Fruit fly (Drosophila melanogaster): Measurements from ENCODE around the gene lcs.

The lcs gene

dm6 chrX:21396860-21397459 lies at the start of gene lcs:
lcs (minus strand) TSS chrX:21397316.
- TF ChIP-seq CG8632 (GFP tag; optimal IDR thresholded peaks at IDR 0.05) (no peak), CG8119 (GFP tag; IDR thresholded peaks at IDR 0.05) (no peak)

dm6 chrX:21440687-21441086 lies 43.6 kb upstream of the lcs start:
- TF ChIP-seq CG16779 (tag; optimal IDR thresholded peaks at IDR 0.05) (no peak), spab (GFP tag; optimal IDR thresholded peaks at IDR 0.05) (no peak), vri (GFP tag; optimal IDR thresholded peaks at IDR 0.05) (no peak), CG32006 (GFP tag; optimal IDR thresholded peaks at IDR 0.05) (no peak), CG9139 (GFP tag; optimal IDR thresholded peaks at IDR 0.05) (no peak), CG1621 (tag; optimal IDR thresholded peaks at IDR 0.05) (no peak), Sox15 (GFP tag; optimal IDR thresholded peaks at IDR 0.05) (no peak), ss (GFP tag; optimal IDR thresholded peaks at IDR 0.05) (no peak)

- TF ChIP-seq Smox (GFP tag; optimal IDR thresholded peaks at IDR 0.05) (no peak), CG34406 (GFP tag; optimal IDR thresholded peaks at IDR 0.05) (no peak), Eip75B (GFP tag; optimal IDR thresholded peaks at IDR 0.05) (no peak), Sox14 (GFP tag; optimal IDR thresholded peaks at IDR 0.05) (no peak), OdsH (GFP tag; optimal IDR thresholded peaks at IDR 0.05) (no peak), ss (GFP tag; optimal IDR thresholded peaks at IDR 0.05) (no peak), CG6854 (GFP tag; optimal IDR thresholded peaks at IDR 0.05) (no peak), CG8632 (GFP tag; optimal IDR thresholded peaks at IDR 0.05) (no peak)
These were observed 32.0 kb upstream of the lcs start, which contains the start of gene CG10918 for dm6 chrX:21429156-21429555. CG10918 (minus strand) TSS chrX:21429256.

- TF ChIP-seq CG10669 (GFP tag; optimal IDR thresholded peaks at IDR 0.05) (no peak), CG6854 (GFP tag; optimal IDR thresholded peaks at IDR 0.05) (no peak), fd85E (GFP tag; optimal IDR thresholded peaks at IDR 0.05) (no peak), CG11902 (GFP tag; optimal IDR thresholded peaks at IDR 0.05) (no peak), CG9139 (GFP tag; optimal IDR thresholded peaks at IDR 0.05) (no peak), CG3032 (tag; optimal IDR thresholded peaks at IDR 0.05) (no peak)
These were observed 5.6 kb upstream of the lcs start, which contains the start of gene whe for dm6 chrX:21402672-21403071. whe (minus strand) TSS chrX:21402772.

dm6 chrX:21388734-21389133 lies 8.4 kb downstream of the lcs start, which contains the start of gene mst:
mst (plus strand) TSS chrX:21388977.
- TF ChIP-seq CG4318 (GFP tag; optimal IDR thresholded peaks at IDR 0.05): no peak
- no peak for TF ChIP-seq eg (GFP tag; IDR thresholded peaks at IDR 0.05)
- peak; percentile 3 for TF ChIP-seq Eip78C (GFP tag)

- no peak for TF ChIP-seq CG6276 (GFP tag; optimal IDR thresholded peaks at IDR 0.05)
- 0 out of 3 replicates have a peak, but pooled peaks have one; percentile 13 for TF ChIP-seq CG8119 (GFP tag; IDR thresholded peaks at IDR 0.05)
- no peak for TF ChIP-seq CG8632 (GFP tag; optimal IDR thresholded peaks at IDR 0.05)
These were observed 9.4 kb downstream of the lcs start, which contains the start of gene Ddx56 for dm6 chrX:21387695-21388094. Ddx56 (minus strand) TSS chrX:21387946.

- TF ChIP-seq CG31627 (GFP tag; optimal IDR thresholded peaks at IDR 0.05) (no peak), salr (GFP tag; optimal IDR thresholded peaks at IDR 0.05) (no peak), Lpt (GFP tag; optimal IDR thresholded peaks at IDR 0.05) (no peak), fd59A (GFP tag; optimal IDR thresholded peaks at IDR 0.05) (no peak), CG6276 (GFP tag; optimal IDR thresholded peaks at IDR 0.05) (no peak), vri (GFP tag; optimal IDR thresholded peaks at IDR 0.05) (no peak), fd85E (GFP tag; optimal IDR thresholded peaks at IDR 0.05) (no peak), Smox (GFP tag; optimal IDR thresholded peaks at IDR 0.05) (no peak), CG8119 (GFP tag; IDR thresholded peaks at IDR 0.05) (no peak), spab (GFP tag; optimal IDR thresholded peaks at IDR 0.05) (no peak), CG32006 (GFP tag; optimal IDR thresholded peaks at IDR 0.05) (no peak), pdm3 (GFP tag; optimal IDR thresholded peaks at IDR 0.05) (no peak), Hr4 (GFP tag; optimal IDR thresholded peaks at IDR 0.05) (no peak), svp (GFP tag) (no peak), Eip78C (GFP tag) (peak; percentile 19), Ets96B (tag; optimal IDR thresholded peaks at IDR 0.05) (no peak), OdsH (GFP tag; optimal IDR thresholded peaks at IDR 0.05) (no peak), Met (GFP tag; optimal IDR thresholded peaks at IDR 0.05) (peak; percentile 60), CG3032 (tag; optimal IDR thresholded peaks at IDR 0.05) (no peak), ss (GFP tag; optimal IDR thresholded peaks at IDR 0.05) (no peak), Sox15 (GFP tag; optimal IDR thresholded peaks at IDR 0.05) (no peak), Gug (GFP tag; IDR thresholded peaks at IDR 0.05) (no peak), net (GFP tag; optimal IDR thresholded peaks at IDR 0.05) (no peak), cyc (GFP tag; optimal IDR thresholded peaks at IDR 0.05) (no peak), topi (GFP tag; optimal IDR thresholded peaks at IDR 0.05) (no peak)
These were observed 18.7 kb downstream of the lcs start for dm6 chrX:21378344-21378882.

All from whole organism, prepupa.